Worm (Caenorhabditis elegans) whole organism, L1 larva: ENCODE results near the gene srw-15.
"Not testable (repeated sequence)": the region's sequence is repeated elsewhere in the genome, so short reads cannot be mapped to it uniquely, and the experiment has no call there.

Source experiments
- C16A3.4 ChIP-seq: fragments of 150-350 bp; optimal IDR thresholded peaks from 2 replicates; lab custom pipeline; 2014; ENCODE audit warnings: missing biosample characterization, missing genetic modification characterization
- C34B4.2 ChIP-seq: sonication (generic microtip); optimal IDR thresholded peaks from 2 replicates; lab custom pipeline; 2017; ENCODE audit warnings: mild to moderate bottlenecking, missing genetic modification characterization, missing compliant biosample characterization
- Y116A8C.19 ChIP-seq: sonication (generic microtip); optimal IDR thresholded peaks from 2 replicates; lab custom pipeline; 2016; ENCODE audit warnings: missing compliant biosample characterization, missing genetic modification characterization, borderline replicate concordance
- ceh-63 ChIP-seq: fragments of 200-800 bp; sonication (Bioruptor generic); optimal IDR thresholded peaks from 2 replicates; lab custom pipeline; 2018; ENCODE audit warnings: mild to moderate bottlenecking, missing genetic modification characterization, missing compliant biosample characterization
- ceh-8 ChIP-seq: fragments of 200-800 bp; sonication (Bioruptor generic); optimal IDR thresholded peaks from 2 replicates; lab custom pipeline; 2018; ENCODE audit warnings: mild to moderate bottlenecking, missing genetic modification characterization, moderate library complexity, missing compliant biosample characterization
- ceh-82 ChIP-seq, 3 experiments: fragments of 150-350 bp in 1 of 3; sonication (generic microtip) in 2 of 3; optimal IDR thresholded peaks; 2 replicates each; lab custom pipeline; 2014 to 2017; ENCODE audit warnings: missing biosample characterization in 3 of 3, missing genetic modification characterization in 3 of 3
- dsc-1 ChIP-seq: sonication (generic microtip); optimal IDR thresholded peaks from 2 replicates; lab custom pipeline; 2016; ENCODE audit warnings: mild to moderate bottlenecking, missing genetic modification characterization, missing compliant biosample characterization
- efl-1 ChIP-seq, 4 experiments: fragments of 150-350 bp; optimal IDR thresholded peaks in 3 of 4; peaks in 1 of 4; 1 replicate in 1 of 4; 2 replicates in 3 of 4; lab custom pipeline; 2014; ENCODE audit warnings: missing biosample characterization in 2 of 4, missing genetic modification characterization in 2 of 4, missing genetic modification reagents in 2 of 4
- ets-5 ChIP-seq: fragments of 200-800 bp; sonication (Bioruptor generic); IDR thresholded peaks from 2 replicates; pipeline ENCODE4 v1.3.6; 2022; ENCODE audit warnings: missing genetic modification characterization, missing compliant biosample characterization
- fkh-4 ChIP-seq: sonication (generic microtip); optimal IDR thresholded peaks from 2 replicates; lab custom pipeline; 2016; ENCODE audit warnings: missing compliant biosample characterization, missing genetic modification characterization, borderline replicate concordance
- fkh-8 ChIP-seq: sonication (generic microtip); optimal IDR thresholded peaks from 2 replicates; lab custom pipeline; 2016; ENCODE audit warnings: mild to moderate bottlenecking, missing genetic modification characterization, missing compliant biosample characterization
- grh-1 ChIP-seq: fragments of 200-800 bp; sonication (Bioruptor generic); IDR thresholded peaks from 2 replicates; pipeline ENCODE4 v1.3.6; 2022; ENCODE audit warnings: missing genetic modification reagents, missing genetic modification characterization, missing compliant biosample characterization
- hpl-2 ChIP-seq: fragments of 150-350 bp; optimal IDR thresholded peaks from 2 replicates; lab custom pipeline; 2014; ENCODE audit warnings: missing biosample characterization, missing genetic modification reagents, missing genetic modification characterization
- isw-1 ChIP-seq: fragments of 200-800 bp; sonication (Bioruptor generic); IDR thresholded peaks from 2 replicates; pipeline ENCODE4 v1.3.6; 2022; ENCODE audit warnings: missing genetic modification characterization, missing compliant biosample characterization
- jun-1 ChIP-seq: fragments of 150-350 bp; optimal IDR thresholded peaks from 2 replicates; lab custom pipeline; 2014; ENCODE audit warnings: missing biosample characterization, missing genetic modification reagents, missing genetic modification characterization
- lin-15B ChIP-seq: fragments of 150-350 bp; sonication (generic microtip); optimal IDR thresholded peaks from 3 replicates; lab custom pipeline; 2014; ENCODE audit warnings: missing biosample characterization, missing genetic modification characterization
- lin-35 ChIP-seq, 2 experiments: fragments of 150-350 bp; optimal IDR thresholded peaks; 2 replicates each; lab custom pipeline; 2014; ENCODE audit warnings: missing biosample characterization in 2 of 2, missing genetic modification characterization in 2 of 2, missing genetic modification reagents in 2 of 2
- lir-3 ChIP-seq: sonication (generic microtip); optimal IDR thresholded peaks from 2 replicates; lab custom pipeline; 2016; ENCODE audit warnings: mild to moderate bottlenecking, missing genetic modification characterization, moderate library complexity, missing compliant biosample characterization; ENCODE audit not compliant: poor library complexity
- mdl-1 ChIP-seq, 2 experiments: fragments of 150-350 bp; optimal IDR thresholded peaks; 2 replicates each; lab custom pipeline; 2014 to 2017; ENCODE audit warnings: missing biosample characterization in 2 of 2, missing genetic modification characterization in 2 of 2, inconsistent platforms in 1 of 2
- mep-1 ChIP-seq: fragments of 150-350 bp; optimal IDR thresholded peaks from 2 replicates; lab custom pipeline; 2014; ENCODE audit warnings: missing biosample characterization, missing genetic modification characterization
- nhr-11 ChIP-seq: fragments of 150-350 bp; optimal IDR thresholded peaks from 2 replicates; lab custom pipeline; 2014; ENCODE audit warnings: missing biosample characterization, missing genetic modification characterization
- nhr-12 ChIP-seq: sonication (generic microtip); optimal IDR thresholded peaks from 2 replicates; lab custom pipeline; 2017; ENCODE audit warnings: missing biosample characterization, missing genetic modification characterization
- nhr-20 ChIP-seq: sonication (generic microtip); optimal IDR thresholded peaks from 2 replicates; lab custom pipeline; 2016; ENCODE audit warnings: mild to moderate bottlenecking, missing genetic modification characterization, missing compliant biosample characterization
- nhr-237 ChIP-seq: fragments of 150-350 bp; optimal IDR thresholded peaks from 2 replicates; lab custom pipeline; 2014; ENCODE audit warnings: missing biosample characterization, missing genetic modification characterization
- nhr-85 ChIP-seq: sonication (generic microtip); peaks from one replicate; lab custom pipeline; 2016; ENCODE audit warnings: missing genetic modification characterization, inconsistent platforms, missing compliant biosample characterization
- nhr-90 ChIP-seq: sonication (generic microtip); optimal IDR thresholded peaks from 2 replicates; lab custom pipeline; 2016; ENCODE audit warnings: mild to moderate bottlenecking, missing genetic modification characterization, missing compliant biosample characterization; ENCODE audit not compliant: poor library complexity
- pax-3 ChIP-seq: fragments of 200-800 bp; sonication (Bioruptor generic); optimal IDR thresholded peaks from 2 replicates; lab custom pipeline; 2018; ENCODE audit warnings: mild to moderate bottlenecking, missing genetic modification characterization, moderate library complexity, missing compliant biosample characterization
- pqm-1 ChIP-seq: sonication (generic microtip); optimal IDR thresholded peaks from 3 replicates; lab custom pipeline; 2017; ENCODE audit warnings: missing biosample characterization, missing genetic modification characterization
- sptf-1 ChIP-seq: fragments of 150-350 bp; optimal IDR thresholded peaks from 2 replicates; lab custom pipeline; 2014; ENCODE audit warnings: missing biosample characterization, missing genetic modification characterization
- sup-37 ChIP-seq: fragments of 200-800 bp; sonication (Bioruptor generic); optimal IDR thresholded peaks from 2 replicates; lab custom pipeline; 2018; ENCODE audit warnings: mild to moderate bottlenecking, missing genetic modification characterization, missing compliant biosample characterization
- swsn-7 ChIP-seq: sonication (generic microtip); optimal IDR thresholded peaks from 2 replicates; lab custom pipeline; 2016; ENCODE audit warnings: missing genetic modification characterization, missing compliant biosample characterization
- tlp-1 ChIP-seq: fragments of 150-350 bp; optimal IDR thresholded peaks from 2 replicates; lab custom pipeline; 2014; ENCODE audit warnings: missing biosample characterization, missing genetic modification characterization
- unc-130 ChIP-seq: fragments of 150-350 bp; optimal IDR thresholded peaks from 2 replicates; lab custom pipeline; 2017; ENCODE audit warnings: missing biosample characterization, missing genetic modification characterization, inconsistent platforms
- unc-30 ChIP-seq: sonication (generic microtip); optimal IDR thresholded peaks from 2 replicates; lab custom pipeline; 2017; ENCODE audit warnings: missing biosample characterization, missing genetic modification characterization
- unc-98 ChIP-seq: fragments of 200-800 bp; sonication (Bioruptor generic); IDR thresholded peaks from 2 replicates; pipeline ENCODE4 v1.3.6; 2022; ENCODE audit warnings: missing genetic modification characterization, missing compliant biosample characterization
- zag-1 ChIP-seq: fragments of 150-350 bp; optimal IDR thresholded peaks from 2 replicates; lab custom pipeline; 2014; ENCODE audit warnings: missing biosample characterization, missing genetic modification characterization
- ztf-11 ChIP-seq, 2 experiments: sonication (generic microtip); optimal IDR thresholded peaks; 2 replicates each; lab custom pipeline; 2016 to 2017; ENCODE audit warnings: missing genetic modification characterization in 2 of 2, missing biosample characterization in 1 of 2, missing compliant biosample characterization in 1 of 2
- ztf-4 ChIP-seq: fragments of 150-350 bp; optimal IDR thresholded peaks from 2 replicates; lab custom pipeline; 2014; ENCODE audit warnings: missing biosample characterization, missing genetic modification characterization

The srw-15 gene

ce11 chrV:15259049-15259448 is 28.7 kb downstream of the srw-15 start, which contains the start of gene srsx-37:
srsx-37 (minus strand) TSS chrV:15259149.
- no peak for TF ChIP-seq ztf-4
- TF ChIP-seq, all 84 proteins: peak for 0

- TF ChIP-seq nhr-11 (tag; lab: Kevin White, UChicago), result no peak
- TF ChIP-seq dsc-1 (tag; lab: Kevin White, UChicago), result peak; percentile 0
Observed at ce11 chrV:15259904-15260303, 29.6 kb downstream of the srw-15 start, which contains the start of gene M01B2.8. M01B2.8 (plus strand) TSS chrV:15260204.

- not testable (repeated sequence) for TF ChIP-seq nhr-20; zag-1 (tag; lab: Kevin White, UChicago); ceh-8
Observed at ce11 chrV:15262336-15262735, 32.0 kb downstream of the srw-15 start, which contains the start of gene M01B2.10. M01B2.10 (minus strand) TSS chrV:15262436.

DNA sequence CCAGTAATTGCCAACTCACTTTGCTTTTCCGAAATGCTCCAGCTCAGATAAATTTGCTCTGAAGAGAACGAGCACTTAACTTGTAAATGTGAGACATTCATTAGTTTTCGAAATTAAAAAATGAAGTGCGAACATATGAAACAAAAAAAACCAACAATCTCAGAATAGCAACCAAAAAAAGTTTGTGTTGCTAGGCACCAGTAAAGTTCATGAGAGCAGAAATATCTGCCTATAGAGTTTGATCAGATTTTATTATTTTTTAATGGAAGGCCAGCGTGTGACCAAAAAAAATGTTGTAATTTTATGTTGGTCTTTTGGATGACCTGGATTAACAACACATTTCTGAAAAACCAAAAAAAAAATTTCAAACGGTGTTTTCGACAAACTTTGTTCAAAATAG is 33.8 kb downstream of the srw-15 start, which contains the start of gene M01B2.12:
TSS of gene M01B2.12 (minus strand) at position 101 of the 400 bp plus-strand sequence.
- TF ChIP-seq ceh-63 (GFP tag; lab: Kevin White, UChicago) (no peak), unc-130 (tag; lab: Kevin White, UChicago) (no peak), nhr-90 (tag; lab: Kevin White, UChicago) (no peak)

DNA sequence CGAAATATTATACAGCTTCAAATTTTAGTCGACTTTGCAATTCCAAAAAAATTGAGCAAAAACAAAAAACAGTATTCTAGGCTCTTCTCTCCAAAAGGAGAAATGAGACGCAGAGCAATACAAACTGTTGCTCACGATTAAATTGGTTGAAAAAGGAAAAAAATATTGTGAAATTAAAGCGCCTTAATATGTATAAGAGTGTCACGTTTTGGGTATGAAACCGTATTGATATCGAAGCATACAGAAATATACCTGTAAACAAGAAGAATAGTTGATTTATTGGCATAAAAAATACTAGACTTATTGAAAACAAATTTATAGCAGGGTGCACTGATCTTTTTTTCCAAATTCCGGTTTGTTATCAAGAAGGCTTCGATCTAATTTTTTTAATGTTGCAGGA is 35.5 kb downstream of the srw-15 start, which contains the start of gene M01B2.13:
TSS of gene M01B2.13 (minus strand) at position 101 of the 400 bp plus-strand sequence.
- TF ChIP-seq C34B4.2 (tag; lab: Kevin White, UChicago) (no peak), pax-3 (tag; lab: Kevin White, UChicago) (no peak), fkh-8 (tag; lab: Kevin White, UChicago) (no peak), C16A3.4 (tag; lab: Kevin White, UChicago) (no peak), tlp-1 (tag; lab: Kevin White, UChicago) (no peak), mdl-1 (tag; optimal IDR thresholded peaks at IDR 0.05; lab: Kevin White, UChicago) (no peak), sptf-1 (no peak), isw-1 (no peak), grh-1 (GFP tag; lab: Robert Waterston, UW) (no peak), nhr-12 (tag; lab: Kevin White, UChicago) (no peak), lin-15B (no peak), sup-37 (GFP tag; lab: Kevin White, UChicago) (no peak), unc-98 (no peak), lir-3 (tag; lab: Kevin White, UChicago) (no peak), fkh-4 (tag; lab: Kevin White, UChicago) (no peak)

- no peak for TF ChIP-seq pqm-1 (tag; lab: Kevin White, UChicago)
- no peak for TF ChIP-seq ets-5 (GFP tag; lab: Robert Waterston, UW)
- no peak for TF ChIP-seq mep-1
- TF ChIP-seq sptf-1, result no peak
- no peak for TF ChIP-seq pax-3 (tag; lab: Kevin White, UChicago)
- no peak for TF ChIP-seq nhr-237 (tag; lab: Kevin White, UChicago)
- no peak for TF ChIP-seq lin-35 (GFP tag; optimal IDR thresholded peaks at IDR 0.05; lab: Kevin White, UChicago)
- TF ChIP-seq C34B4.2 (tag; lab: Kevin White, UChicago), result no peak
- no peak for TF ChIP-seq Y116A8C.19 (tag; lab: Kevin White, UChicago)
- no peak for TF ChIP-seq nhr-20
- no peak for TF ChIP-seq swsn-7
- TF ChIP-seq nhr-85, result no peak
- no peak for TF ChIP-seq ceh-82 (tag; optimal IDR thresholded peaks at IDR 0.05; lab: Kevin White, UChicago)
- TF ChIP-seq ztf-11 (tag; optimal IDR thresholded peaks at IDR 0.05; lab: Kevin White, UChicago), result no peak
- no peak for TF ChIP-seq nhr-12 (tag; lab: Kevin White, UChicago)
- no peak for TF ChIP-seq nhr-90 (tag; lab: Kevin White, UChicago)
- no peak for TF ChIP-seq efl-1 (optimal IDR thresholded peaks at IDR 0.05; lab: Kevin White, UChicago)
- TF ChIP-seq efl-1 (GFP tag; optimal IDR thresholded peaks at IDR 0.05 in 1 of 2; lab: Kevin White, UChicago), result no peak
- TF ChIP-seq unc-30 (tag; lab: Kevin White, UChicago), result no peak
- no peak for TF ChIP-seq hpl-2
- no peak for TF ChIP-seq jun-1 (tag; lab: Kevin White, UChicago)
Observed at ce11 chrV:15267405-15267804, 37.1 kb downstream of the srw-15 start, which contains the start of gene T10H4.13. T10H4.13 (minus strand) TSS chrV:15267505.
